Worm (Caenorhabditis elegans) whole organism, L4 larva: ENCODE results near the gene F49F1.4.

ENCODE experiments used
- F26F4.8 ChIP-seq: fragments of 200-800 bp; sonication (Bioruptor generic); conservative IDR thresholded peaks from 2 replicates; pipeline ENCODE4 v1.3.6; 2022; ENCODE audit warnings: missing genetic modification characterization, missing compliant biosample characterization
- F37D6.2 ChIP-seq: sonication (generic microtip); optimal IDR thresholded peaks from 2 replicates; lab custom pipeline; 2016; ENCODE audit warnings: mild to moderate bottlenecking, missing genetic modification characterization, missing compliant biosample characterization
- F44E2.7 ChIP-seq: fragments of 200-800 bp; sonication (Bioruptor generic); IDR thresholded peaks from 2 replicates; pipeline ENCODE4 v2.1.2; 2022; ENCODE audit warnings: missing genetic modification characterization, missing compliant biosample characterization
- F49E8.2 ChIP-seq: sonication (generic microtip); optimal IDR thresholded peaks from 2 replicates; lab custom pipeline; 2016; ENCODE audit warnings: missing compliant biosample characterization, mild to moderate bottlenecking, missing genetic modification characterization, borderline replicate concordance
- R02D3.7 ChIP-seq: fragments of 150-350 bp; sonication (generic microtip); optimal IDR thresholded peaks from 3 replicates; lab custom pipeline; 2014; ENCODE audit warnings: missing biosample characterization, missing genetic modification characterization
- T26A8.4 ChIP-seq: fragments of 200-800 bp; sonication (Bioruptor generic); IDR thresholded peaks from 2 replicates; pipeline ENCODE4 v1.3.6; 2022; ENCODE audit warnings: missing genetic modification characterization, missing compliant biosample characterization
- Y5F2A.4 ChIP-seq: fragments of 200-800 bp; sonication (Bioruptor generic); optimal IDR thresholded peaks from 2 replicates; lab custom pipeline; 2018; ENCODE audit warnings: mild to moderate bottlenecking, missing genetic modification characterization, missing compliant biosample characterization
- Y75B8A.6 ChIP-seq: fragments of 200-800 bp; sonication (Bioruptor generic); IDR thresholded peaks from 2 replicates; pipeline ENCODE4 v1.3.6; 2022; ENCODE audit warnings: missing genetic modification reagents, missing genetic modification characterization, missing compliant biosample characterization
- aha-1 ChIP-seq: fragments of 150-350 bp; peaks from one replicate; lab custom pipeline; 2014; ENCODE audit warnings: missing biosample characterization, missing genetic modification characterization
- ama-1 ChIP-seq: fragments of 150-350 bp; optimal IDR thresholded peaks from 2 replicates; lab custom pipeline; 2014; ENCODE audit warnings: inconsistent platforms, mixed read lengths
- attf-4 ChIP-seq: sonication (generic microtip); optimal IDR thresholded peaks from 3 replicates; lab custom pipeline; 2017; ENCODE audit warnings: missing biosample characterization, missing genetic modification characterization
- ceh-20 ChIP-seq: fragments of 200-800 bp; sonication (Bioruptor generic); IDR thresholded peaks from 2 replicates; pipeline ENCODE4 v1.3.6; 2022; ENCODE audit warnings: missing genetic modification reagents, missing genetic modification characterization, missing compliant biosample characterization
- ceh-82 ChIP-seq: sonication (generic microtip); optimal IDR thresholded peaks from 2 replicates; lab custom pipeline; 2017; ENCODE audit warnings: missing biosample characterization, missing genetic modification characterization
- dmd-6 ChIP-seq: fragments of 200-800 bp; sonication (Bioruptor generic); IDR thresholded peaks from 2 replicates; pipeline ENCODE4 v1.3.6; 2022; ENCODE audit warnings: missing genetic modification reagents, missing genetic modification characterization, missing compliant biosample characterization
- dpl-1 ChIP-seq: fragments of 150-350 bp; optimal IDR thresholded peaks from 2 replicates; lab custom pipeline; 2014; ENCODE audit warnings: missing biosample characterization, missing genetic modification reagents, missing genetic modification characterization
- dve-1 ChIP-seq: sonication (generic microtip); optimal IDR thresholded peaks from 2 replicates; lab custom pipeline; 2017; ENCODE audit warnings: antibody characterized with exemption, mild to moderate bottlenecking, missing genetic modification characterization, missing compliant biosample characterization; ENCODE audit not compliant: insufficient read depth
- egl-27 ChIP-seq: sonication (generic microtip); optimal IDR thresholded peaks from 3 replicates; lab custom pipeline; 2017; ENCODE audit warnings: missing biosample characterization, missing genetic modification reagents, missing genetic modification characterization
- fkh-10 ChIP-seq: fragments of 150-350 bp; optimal IDR thresholded peaks from 2 replicates; lab custom pipeline; 2014; ENCODE audit warnings: missing biosample characterization, missing genetic modification reagents, missing genetic modification characterization
- hif-1 ChIP-seq, 2 experiments: sonication (generic microtip); optimal IDR thresholded peaks; 2 replicates each; lab custom pipeline; 2016 to 2017; ENCODE audit warnings: missing compliant biosample characterization in 2 of 2, missing genetic modification characterization in 2 of 2, missing genetic modification reagents in 2 of 2, missing genotype in 2 of 2, mild to moderate bottlenecking in 1 of 2
- hlh-11 ChIP-seq: fragments of 200-800 bp; sonication (Bioruptor generic); optimal IDR thresholded peaks from 2 replicates; lab custom pipeline; 2018; ENCODE audit warnings: mild to moderate bottlenecking, missing genetic modification characterization, missing compliant biosample characterization
- hlh-30 ChIP-seq: sonication (generic microtip); optimal IDR thresholded peaks from 2 replicates; lab custom pipeline; 2017; ENCODE audit warnings: antibody characterized with exemption, mild to moderate bottlenecking, missing genetic modification characterization, missing compliant biosample characterization; ENCODE audit not compliant: insufficient read depth
- lin-13 ChIP-seq: fragments of 150-350 bp; optimal IDR thresholded peaks from 2 replicates; lab custom pipeline; 2014; ENCODE audit warnings: missing biosample characterization, missing genetic modification reagents, missing genetic modification characterization
- lin-15B ChIP-seq: fragments of 150-350 bp; sonication (generic microtip); optimal IDR thresholded peaks from 3 replicates; lab custom pipeline; 2014; ENCODE audit warnings: missing biosample characterization, missing genetic modification characterization
- lin-29 ChIP-seq: fragments of 200-800 bp; sonication (Bioruptor generic); IDR thresholded peaks from 2 replicates; pipeline ENCODE4 v1.3.6; 2022; ENCODE audit warnings: missing genetic modification reagents, missing genetic modification characterization, missing compliant biosample characterization
- lin-38 ChIP-seq: fragments of 200-800 bp; sonication (Bioruptor generic); IDR thresholded peaks from 2 replicates; pipeline ENCODE4 v1.3.6; 2022; ENCODE audit warnings: missing genetic modification reagents, missing genetic modification characterization, missing compliant biosample characterization
- madf-5 ChIP-seq, 2 experiments: fragments of 200-800 bp; sonication (Bioruptor generic); IDR thresholded peaks; 2 replicates each; pipeline ENCODE4 v1.3.6; 2022; ENCODE audit warnings: missing compliant biosample characterization in 2 of 2, missing genetic modification characterization in 2 of 2
- nhr-111 ChIP-seq: fragments of 200-800 bp; sonication (Bioruptor generic); optimal IDR thresholded peaks from 2 replicates; lab custom pipeline; 2018; ENCODE audit warnings: mild to moderate bottlenecking, missing genetic modification characterization, missing compliant biosample characterization
- nhr-25 ChIP-seq: sonication (generic microtip); optimal IDR thresholded peaks from 2 replicates; lab custom pipeline; 2017; ENCODE audit warnings: missing genetic modification characterization, mild to moderate bottlenecking, missing compliant biosample characterization, antibody characterized with exemption, moderate library complexity, borderline replicate concordance; ENCODE audit not compliant: insufficient read depth
- nhr-28 ChIP-seq: fragments of 150-350 bp; optimal IDR thresholded peaks from 2 replicates; lab custom pipeline; 2014; ENCODE audit warnings: missing biosample characterization, missing genetic modification characterization
- nhr-41 ChIP-seq: fragments of 200-800 bp; sonication (Bioruptor generic); IDR thresholded peaks from 2 replicates; pipeline ENCODE4 v1.3.6; 2022; ENCODE audit warnings: missing genetic modification reagents, missing genetic modification characterization, missing compliant biosample characterization
- nhr-48 ChIP-seq: sonication (generic microtip); optimal IDR thresholded peaks from 2 replicates; lab custom pipeline; 2016; ENCODE audit warnings: mild to moderate bottlenecking, missing genetic modification characterization, missing compliant biosample characterization
- nhr-76 ChIP-seq: fragments of 150-350 bp; optimal IDR thresholded peaks from 2 replicates; lab custom pipeline; 2014; ENCODE audit warnings: missing biosample characterization, missing genetic modification characterization
- nhr-77 ChIP-seq: fragments of 150-350 bp; optimal IDR thresholded peaks from 2 replicates; lab custom pipeline; 2014; ENCODE audit warnings: missing biosample characterization, missing genetic modification characterization
- php-3 ChIP-seq: fragments of 200-800 bp; sonication (Bioruptor generic); IDR thresholded peaks from 2 replicates; pipeline ENCODE4 v1.3.6; 2022; ENCODE audit warnings: missing genetic modification reagents, missing genetic modification characterization, missing compliant biosample characterization
- pqm-1 ChIP-seq: sonication (generic microtip); optimal IDR thresholded peaks from 2 replicates; lab custom pipeline; 2017; ENCODE audit warnings: missing biosample characterization, missing genetic modification characterization
- rbr-2 ChIP-seq: sonication (generic microtip); optimal IDR thresholded peaks from 2 replicates; lab custom pipeline; 2016; ENCODE audit warnings: missing genotype, missing genetic modification characterization, missing compliant biosample characterization
- saeg-2 ChIP-seq: fragments of 200-800 bp; sonication (Bioruptor generic); IDR thresholded peaks from 2 replicates; pipeline ENCODE4 v1.3.6; 2022; ENCODE audit warnings: missing genetic modification reagents, missing genetic modification characterization, missing compliant biosample characterization
- set-16 ChIP-seq: fragments of 200-800 bp; sonication (Bioruptor generic); IDR thresholded peaks from 2 replicates; pipeline ENCODE4 v1.3.6; 2022; ENCODE audit warnings: missing genetic modification reagents, missing genetic modification characterization, missing compliant biosample characterization
- skn-1 ChIP-seq: fragments of 150-350 bp; optimal IDR thresholded peaks from 2 replicates; lab custom pipeline; 2014; ENCODE audit warnings: missing biosample characterization, missing genetic modification characterization
- snpc-1.2 ChIP-seq: fragments of 200-800 bp; sonication (Bioruptor generic); IDR thresholded peaks from 2 replicates; pipeline ENCODE4 v1.3.6; 2022; ENCODE audit warnings: missing genetic modification reagents, missing genetic modification characterization, missing compliant biosample characterization
- tag-97 ChIP-seq: fragments of 200-800 bp; sonication (Bioruptor generic); IDR thresholded peaks from 2 replicates; pipeline ENCODE4 v1.3.6; 2022; ENCODE audit warnings: missing genetic modification characterization, missing compliant biosample characterization
- tra-1 ChIP-seq: fragments of 200-800 bp; sonication (Bioruptor generic); IDR thresholded peaks from 2 replicates; pipeline ENCODE4 v1.3.6; 2022; ENCODE audit warnings: missing genetic modification reagents, missing genetic modification characterization, missing compliant biosample characterization
- unc-130 ChIP-seq: sonication (generic microtip); optimal IDR thresholded peaks from 2 replicates; lab custom pipeline; 2016; ENCODE audit warnings: missing genetic modification reagents, missing genetic modification characterization, missing compliant biosample characterization
- zfp-3 ChIP-seq: fragments of 200-800 bp; sonication (Bioruptor generic); conservative IDR thresholded peaks from 2 replicates; pipeline ENCODE4 v1.3.6; 2022; ENCODE audit warnings: missing genetic modification reagents, missing genetic modification characterization, missing compliant biosample characterization
- ztf-11 ChIP-seq: fragments of 150-350 bp; optimal IDR thresholded peaks from 2 replicates; lab custom pipeline; 2014; ENCODE audit warnings: missing biosample characterization, missing genetic modification characterization
- ztf-7 ChIP-seq: fragments of 150-350 bp; optimal IDR thresholded peaks from 2 replicates; lab custom pipeline; 2014; ENCODE audit warnings: missing biosample characterization, missing genetic modification characterization

F49F1.4 gene

ce11 chrIV:4152143-4152542 is 36.6 kb upstream of the F49F1.4 start, which contains the start of the genes K08D10.10 and R07C12.1:
Gene K08D10.10, plus strand, starts transcription at chrIV:4152235.
Gene R07C12.1, plus strand, starts transcription at chrIV:4152456.
- TF ChIP-seq hlh-11 (tag; lab: Kevin White, UChicago) (peak; percentile 1), lin-38 (GFP tag; lab: Robert Waterston, UW) (no peak), nhr-28 (peak; percentile 14), tag-97 (GFP tag; lab: Robert Waterston, UW) (no peak), ztf-7 (tag; lab: Kevin White, UChicago) (no peak), pqm-1 (tag; lab: Kevin White, UChicago) (peak; percentile 6), nhr-111 (GFP tag; lab: Kevin White, UChicago) (no peak)

ce11 chrIV:4150138-4150537 is 34.6 kb upstream of the F49F1.4 start:
- TF ChIP-seq ceh-82 (tag; lab: Kevin White, UChicago) (no peak), pqm-1 (tag; lab: Kevin White, UChicago) (peak; percentile 27), zfp-3 (GFP tag; lab: Robert Waterston, UW) (no peak), fkh-10 (GFP tag; lab: Kevin White, UChicago) (no peak), dmd-6 (GFP tag; lab: Robert Waterston, UW) (peak; percentile 16; the same call in 1 of the 2 replicates), nhr-48 (tag; lab: Kevin White, UChicago) (no peak), Y5F2A.4 (GFP tag; lab: Kevin White, UChicago) (no peak)

ce11 chrIV:4147891-4148290 is 32.4 kb upstream of the F49F1.4 start:
- TF ChIP-seq hlh-11 (tag; lab: Kevin White, UChicago) = peak; percentile 41
- TF ChIP-seq skn-1 (tag; lab: Kevin White, UChicago) = no peak
- no peak for TF ChIP-seq nhr-76 (tag; lab: Kevin White, UChicago)
- TF ChIP-seq zfp-3 (GFP tag; lab: Robert Waterston, UW) = no peak
- TF ChIP-seq nhr-41 = no peak
- TF ChIP-seq php-3 (GFP tag; lab: Robert Waterston, UW) = peak; percentile 62; the same call in 1 of the 2 replicates
- TF ChIP-seq R02D3.7 (tag; lab: Kevin White, UChicago) = no peak
- no peak for TF ChIP-seq F37D6.2 (tag; lab: Kevin White, UChicago)
- TF ChIP-seq ceh-82 (tag; lab: Kevin White, UChicago) = no peak
- TF ChIP-seq saeg-2 (GFP tag; lab: Robert Waterston, UW) = no peak
- no peak for TF ChIP-seq aha-1 (tag; lab: Kevin White, UChicago)
- TF ChIP-seq dmd-6 (GFP tag; lab: Robert Waterston, UW) = peak; percentile 70
- no peak for TF ChIP-seq ama-1 (lab: Kevin White, UChicago)
- no peak for TF ChIP-seq attf-4 (tag; lab: Kevin White, UChicago)
- TF ChIP-seq ceh-20 (GFP tag; lab: Robert Waterston, UW) = no peak
- TF ChIP-seq F26F4.8 = no peak
- TF ChIP-seq F44E2.7 = no peak
- TF ChIP-seq Y75B8A.6 (GFP tag; lab: Robert Waterston, UW) = no peak
- TF ChIP-seq nhr-25 (tag; lab: Kevin White, UChicago) = no peak
- peak; percentile 75 for TF ChIP-seq nhr-77 (tag; lab: Kevin White, UChicago)
- TF ChIP-seq hlh-30 (tag; lab: Kevin White, UChicago) = no peak
- TF ChIP-seq F49E8.2 (tag; lab: Kevin White, UChicago) = no peak
- TF ChIP-seq hif-1 (tag; optimal IDR thresholded peaks at IDR 0.05; lab: Kevin White, UChicago) = no peak
- TF ChIP-seq ztf-7 (tag; lab: Kevin White, UChicago) = no peak
- TF ChIP-seq lin-13 (GFP tag; lab: Kevin White, UChicago) = no peak
- TF ChIP-seq set-16 (GFP tag; lab: Robert Waterston, UW) = no peak
- no peak for TF ChIP-seq Y5F2A.4 (GFP tag; lab: Kevin White, UChicago)
- peak; percentile 93 for TF ChIP-seq pqm-1 (tag; lab: Kevin White, UChicago)
- TF ChIP-seq ztf-11 (tag; lab: Kevin White, UChicago) = no peak
- no peak for TF ChIP-seq tra-1
- peak; percentile 40 for TF ChIP-seq dve-1 (tag; lab: Kevin White, UChicago)
- peak; percentile 76 for TF ChIP-seq nhr-28
- TF ChIP-seq T26A8.4 = no peak
- TF ChIP-seq lin-29 (GFP tag; lab: Robert Waterston, UW) = no peak
- no peak for TF ChIP-seq madf-5 (GFP tag; IDR thresholded peaks at IDR 0.05; lab: Robert Waterston, UW)
- no peak for TF ChIP-seq tag-97 (GFP tag; lab: Robert Waterston, UW)
- no peak for TF ChIP-seq unc-130 (GFP tag; lab: Kevin White, UChicago)
- no peak for TF ChIP-seq egl-27 (tag; lab: Kevin White, UChicago)
- TF ChIP-seq lin-15B (tag; lab: Kevin White, UChicago) = no peak
- no peak for TF ChIP-seq rbr-2 (tag; lab: Kevin White, UChicago)
- TF ChIP-seq dpl-1 (GFP tag; lab: Kevin White, UChicago) = no peak
- TF ChIP-seq snpc-1.2 (GFP tag; lab: Robert Waterston, UW) = no peak
